Fruit fly (Drosophila melanogaster) whole organism, adult: ENCODE measurements around the gene CG5376.
A peak's percentile ranks its signal among the peaks of the same experiment; 100 is the strongest.

Source experiments
- CG11617 ChIP-seq: fragments of 200-800 bp; sonication (Bioruptor generic); optimal IDR thresholded peaks from 2 replicates; lab custom pipeline; 2017; ENCODE audit warnings: mild to moderate bottlenecking, missing biosample characterization, missing genetic modification reagents, missing genetic modification characterization
- CG12768 ChIP-seq: fragments of 200-800 bp; sonication (Bioruptor generic); optimal IDR thresholded peaks from 2 replicates; lab custom pipeline; 2017; ENCODE audit warnings: missing biosample characterization, missing genetic modification characterization, mild to moderate bottlenecking, moderate library complexity, missing genetic modification reagents
- CG14711 ChIP-seq: fragments of 200-800 bp; sonication (Bioruptor generic); optimal IDR thresholded peaks from 2 replicates; lab custom pipeline; 2018; ENCODE audit warnings: missing biosample characterization, mild to moderate bottlenecking, missing genetic modification characterization, moderate library complexity
- CG1620 ChIP-seq: fragments of 200-800 bp; sonication (Bioruptor generic); optimal IDR thresholded peaks from 2 replicates; lab custom pipeline; 2016; ENCODE audit warnings: missing biosample characterization, missing genetic modification characterization
- CG33017 ChIP-seq: fragments of 200-800 bp; sonication (Bioruptor generic); optimal IDR thresholded peaks from 2 replicates; lab custom pipeline; 2018; ENCODE audit warnings: missing biosample characterization, mild to moderate bottlenecking, missing genetic modification characterization, moderate library complexity
- CG5204 ChIP-seq: fragments of 200-800 bp; sonication (Bioruptor generic); optimal IDR thresholded peaks from 2 replicates; lab custom pipeline; 2016; ENCODE audit warnings: missing biosample characterization, missing genetic modification characterization
- CG7045 ChIP-seq: fragments of 200-800 bp; sonication (Bioruptor generic); optimal IDR thresholded peaks from 2 replicates; lab custom pipeline; 2017; ENCODE audit warnings: missing biosample characterization, mild to moderate bottlenecking, missing genetic modification characterization
- CG7101 ChIP-seq: fragments of 200-800 bp; sonication (Bioruptor generic); optimal IDR thresholded peaks from 2 replicates; lab custom pipeline; 2018; ENCODE audit warnings: missing biosample characterization, mild to moderate bottlenecking, missing genetic modification characterization, moderate library complexity
- Clk ChIP-seq: fragments of 200-800 bp; sonication (Bioruptor generic); optimal IDR thresholded peaks from 2 replicates; lab custom pipeline; 2017; ENCODE audit warnings: missing biosample characterization, missing genetic modification characterization
- Crg-1 ChIP-seq: fragments of 200-800 bp; sonication (Bioruptor generic); optimal IDR thresholded peaks from 2 replicates; lab custom pipeline; 2016; ENCODE audit warnings: missing biosample characterization, missing genetic modification characterization
- Hr96 ChIP-seq: fragments of 200-800 bp; sonication (Bioruptor generic); optimal IDR thresholded peaks from 2 replicates; lab custom pipeline; 2016; ENCODE audit warnings: missing biosample characterization, missing genetic modification characterization
- Mnt ChIP-seq: fragments of 200-800 bp; sonication (Bioruptor generic); optimal IDR thresholded peaks from 2 replicates; lab custom pipeline; 2016; ENCODE audit warnings: missing biosample characterization, mild to moderate bottlenecking, missing genetic modification characterization
- bab1 ChIP-seq: fragments of 200-800 bp; sonication (Bioruptor generic); optimal IDR thresholded peaks from 3 replicates; lab custom pipeline; 2019; ENCODE audit warnings: missing biosample characterization, mild to moderate bottlenecking, missing genetic modification characterization, moderate library complexity
- cic ChIP-seq: fragments of 200-800 bp; sonication (Bioruptor generic); optimal IDR thresholded peaks from 2 replicates; lab custom pipeline; 2017; ENCODE audit warnings: missing biosample characterization, mild to moderate bottlenecking, missing genetic modification characterization, moderate library complexity
- cnc ChIP-seq, 2 experiments: fragments of >200 bp; optimal IDR thresholded peaks; 2 replicates each; lab custom pipeline; 2017
- kay ChIP-seq: fragments of 200-800 bp; sonication (Bioruptor generic); peaks from one replicate; lab custom pipeline; 2016; ENCODE audit warnings: missing biosample characterization, missing genetic modification characterization, borderline replicate concordance
- ovo ChIP-seq: fragments of 200-800 bp; sonication (Bioruptor generic); optimal IDR thresholded peaks from 2 replicates; lab custom pipeline; 2016; ENCODE audit warnings: missing biosample characterization, missing genetic modification characterization
- pad ChIP-seq: fragments of 200-800 bp; sonication (Bioruptor generic); optimal IDR thresholded peaks from 3 replicates; lab custom pipeline; 2017; ENCODE audit warnings: missing biosample characterization, missing genetic modification characterization, mild to moderate bottlenecking, moderate library complexity, missing genetic modification reagents
- tj ChIP-seq: fragments of 200-800 bp; sonication (Bioruptor generic); optimal IDR thresholded peaks from 3 replicates; lab custom pipeline; 2017; ENCODE audit warnings: missing biosample characterization, mild to moderate bottlenecking, missing genetic modification characterization, moderate library complexity
- toe ChIP-seq: fragments of 200-800 bp; sonication (Bioruptor generic); optimal IDR thresholded peaks from 2 replicates; lab custom pipeline; 2016; ENCODE audit warnings: missing biosample characterization, missing genetic modification characterization

Gene CG5376

dm6 chr3R:22465984-22466530 lies 22.7 kb downstream of the CG5376 start, which contains the start of gene Pebp1:
TSS of gene Pebp1 (plus strand) at chr3R:22466034.
- TF ChIP-seq kay (GFP tag; lab: Kevin White, UChicago) (no peak), toe (GFP tag; lab: Kevin White, UChicago) (no peak), pad (GFP tag; lab: Kevin White, UChicago) (no peak), Mnt (GFP tag; lab: Kevin White, UChicago) (no peak), tj (GFP tag; lab: Kevin White, UChicago) (no peak), CG12768 (GFP tag; lab: Kevin White, UChicago) (no peak), CG33017 (tag; lab: Kevin White, UChicago) (no peak), CG14711 (tag; lab: Kevin White, UChicago) (no peak), CG7101 (tag; lab: Kevin White, UChicago) (no peak), Crg-1 (GFP tag; lab: Kevin White, UChicago) (no peak), cnc (optimal IDR thresholded peaks at IDR 0.05; lab: Kevin White, UChicago) (no peak), Hr96 (GFP tag; lab: Kevin White, UChicago) (no peak), cic (no peak), Clk (GFP tag; lab: Kevin White, UChicago) (no peak), CG1620 (GFP tag; lab: Kevin White, UChicago) (no peak), ovo (GFP tag; lab: Kevin White, UChicago) (no peak), CG5204 (no peak)

- TF ChIP-seq tj (GFP tag; lab: Kevin White, UChicago): peak; percentile 37
- no peak for TF ChIP-seq CG12768 (GFP tag; lab: Kevin White, UChicago)
- TF ChIP-seq CG5204: no peak
These were observed 23.6 kb downstream of the CG5376 start for dm6 chr3R:22465138-22465537.

dm6 chr3R:22464611-22465113 lies 24.1 kb downstream of the CG5376 start, which contains the start of gene CG7054:
TSS of gene CG7054 (plus strand) at chr3R:22464985.
- peak; percentile 78 for TF ChIP-seq cic
- TF ChIP-seq cnc (optimal IDR thresholded peaks at IDR 0.05; lab: Kevin White, UChicago): no peak
- TF ChIP-seq CG14711 (tag; lab: Kevin White, UChicago): peak; percentile 42
- peak; percentile 49 for TF ChIP-seq pad (GFP tag; lab: Kevin White, UChicago)
- TF ChIP-seq CG7045 (GFP tag; lab: Kevin White, UChicago): peak; percentile 72
- TF ChIP-seq Mnt (GFP tag; lab: Kevin White, UChicago): peak; percentile 54
- no peak for TF ChIP-seq Clk (GFP tag; lab: Kevin White, UChicago)
- no peak for TF ChIP-seq toe (GFP tag; lab: Kevin White, UChicago)
- no peak for TF ChIP-seq CG5204
- peak; percentile 98 for TF ChIP-seq kay (GFP tag; lab: Kevin White, UChicago)
- TF ChIP-seq bab1 (GFP tag; lab: Kevin White, UChicago): peak; percentile 15
- TF ChIP-seq CG12768 (GFP tag; lab: Kevin White, UChicago): peak; percentile 61
- TF ChIP-seq CG33017 (tag; lab: Kevin White, UChicago): peak; percentile 65
- peak; percentile 10 for TF ChIP-seq CG1620 (GFP tag; lab: Kevin White, UChicago)
- TF ChIP-seq tj (GFP tag; lab: Kevin White, UChicago): peak; percentile 65
- TF ChIP-seq Crg-1 (GFP tag; lab: Kevin White, UChicago): no peak
- TF ChIP-seq ovo (GFP tag; lab: Kevin White, UChicago): peak; percentile 9
- peak; percentile 68 for TF ChIP-seq CG11617 (GFP tag; lab: Kevin White, UChicago)
- peak; percentile 46 for TF ChIP-seq Hr96 (GFP tag; lab: Kevin White, UChicago)
- peak; percentile 71 for TF ChIP-seq CG7101 (tag; lab: Kevin White, UChicago)

dm6 chr3R:22461673-22462585 lies 26.8 kb downstream of the CG5376 start, which contains the start of the genes Rpn7 and AP-2mu:
TSS of gene Rpn7 (minus strand) at chr3R:22462054.
TSS of gene AP-2mu (plus strand) at chr3R:22462455.
- peak; percentile 37 for TF ChIP-seq pad (GFP tag; lab: Kevin White, UChicago)
- TF ChIP-seq CG7045 (GFP tag; lab: Kevin White, UChicago): no peak
- peak; percentile 83 for TF ChIP-seq kay (GFP tag; lab: Kevin White, UChicago)
- peak; percentile 16 for TF ChIP-seq Mnt (GFP tag; lab: Kevin White, UChicago)
- TF ChIP-seq CG7101 (tag; lab: Kevin White, UChicago): no peak
- TF ChIP-seq cnc (optimal IDR thresholded peaks at IDR 0.05; lab: Kevin White, UChicago): peak; percentile 61 to 73
- TF ChIP-seq CG14711 (tag; lab: Kevin White, UChicago): no peak
- TF ChIP-seq tj (GFP tag; lab: Kevin White, UChicago): peak; percentile 4

dm6 chr3R:22456007-22456406 lies 32.7 kb downstream of the CG5376 start:
- TF ChIP-seq kay (GFP tag; lab: Kevin White, UChicago): no peak
- TF ChIP-seq cic: no peak
- TF ChIP-seq CG11617 (GFP tag; lab: Kevin White, UChicago): no peak
- no peak for TF ChIP-seq CG5204
